Worm (Caenorhabditis elegans) whole organism, L4/young adult: ENCODE data around the gene sru-25.
A peak's percentile ranks its signal among the peaks of the same experiment; 100 is the strongest.

Experiments used
- W03F9.2 ChIP-seq: fragments of 150-350 bp; optimal IDR thresholded peaks from 2 replicates; lab custom pipeline; 2014; ENCODE audit warnings: missing biosample characterization, missing genetic modification characterization
- dao-5 ChIP-seq: sonication (generic microtip); optimal IDR thresholded peaks from 2 replicates; lab custom pipeline; 2016; ENCODE audit warnings: missing genotype, missing genetic modification characterization, moderate library complexity, missing compliant biosample characterization
- him-1 ChIP-seq: sonication (generic microtip); optimal IDR thresholded peaks from 2 replicates; lab custom pipeline; 2016; ENCODE audit warnings: missing genotype, missing genetic modification reagents, missing genetic modification characterization, missing compliant biosample characterization

The sru-25 gene

ce11 chrV:682031-682430, 7.9 kb upstream of the sru-25 start, which contains the start of gene srx-23:
Gene srx-23, plus strand, starts transcription at chrV:682331.
- TF ChIP-seq W03F9.2 (tag; lab: Kevin White, UChicago), result no peak
- no peak for TF ChIP-seq him-1
- TF ChIP-seq dao-5 (tag; lab: Kevin White, UChicago), result no peak

DNA sequence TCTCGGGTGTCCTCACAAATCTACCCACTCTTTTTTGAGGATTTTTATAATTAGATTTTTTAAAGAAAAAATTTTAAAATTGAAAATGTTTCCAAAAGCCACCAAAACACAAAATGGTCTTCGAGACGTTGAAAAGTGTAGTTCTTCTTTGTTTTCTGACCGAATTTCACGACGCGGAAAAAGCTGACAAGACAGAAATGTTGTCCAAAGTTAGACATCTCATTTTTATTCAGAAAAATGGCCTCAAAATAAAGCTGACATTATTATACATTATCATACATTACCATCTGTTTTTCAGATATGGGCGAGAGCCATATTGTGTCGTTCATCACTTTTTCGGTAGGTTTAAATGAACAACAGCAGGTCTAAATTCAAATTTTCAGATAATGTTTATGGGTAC, 5.5 kb upstream of the sru-25 start, which contains the start of gene srx-22:
TSS of gene srx-22 (plus strand) at position 301 of the 400 bp plus-strand sequence.
- no peak for TF ChIP-seq W03F9.2 (tag; lab: Kevin White, UChicago)
- TF ChIP-seq him-1, result no peak
- TF ChIP-seq dao-5 (tag; lab: Kevin White, UChicago), result no peak

DNA sequence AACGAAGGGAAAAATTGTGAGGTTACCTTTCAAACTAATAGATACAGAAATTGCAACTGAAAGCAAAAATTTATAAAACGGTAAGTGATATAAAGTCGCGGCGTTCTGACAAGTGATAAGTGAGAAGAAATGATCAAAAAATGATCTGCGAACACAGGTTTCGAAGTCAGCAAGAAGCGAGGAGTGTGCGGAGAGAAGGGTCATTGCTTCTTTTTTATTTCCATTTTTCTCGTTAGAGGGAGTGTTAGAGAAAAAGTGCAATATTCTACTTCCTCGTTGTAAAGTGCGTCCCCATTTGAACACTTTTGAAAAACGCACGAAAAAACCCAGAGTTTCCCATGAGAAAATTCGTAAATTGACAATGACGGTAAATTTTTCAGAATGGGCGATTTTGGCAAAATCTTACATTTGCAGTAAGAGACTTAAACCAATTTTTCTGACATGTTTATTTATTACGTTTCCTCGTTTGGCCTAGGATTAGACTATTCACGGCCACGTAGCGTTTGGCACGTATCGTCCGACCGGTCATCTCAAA, 2.5 kb upstream of the sru-25 start, which contains the start of the genes fbxa-72 and srx-21:
TSS of gene fbxa-72 (minus strand) at position 204 of the 535 bp plus-strand sequence.
TSS of gene srx-21 (plus strand) at position 485 of the 535 bp plus-strand sequence.
- TF ChIP-seq dao-5 (tag; lab: Kevin White, UChicago), result no peak
- TF ChIP-seq W03F9.2 (tag; lab: Kevin White, UChicago), result peak; percentile 4

- TF ChIP-seq him-1, result no peak
Observed at ce11 chrV:676090-676489, 2.0 kb upstream of the sru-25 start.

DNA sequence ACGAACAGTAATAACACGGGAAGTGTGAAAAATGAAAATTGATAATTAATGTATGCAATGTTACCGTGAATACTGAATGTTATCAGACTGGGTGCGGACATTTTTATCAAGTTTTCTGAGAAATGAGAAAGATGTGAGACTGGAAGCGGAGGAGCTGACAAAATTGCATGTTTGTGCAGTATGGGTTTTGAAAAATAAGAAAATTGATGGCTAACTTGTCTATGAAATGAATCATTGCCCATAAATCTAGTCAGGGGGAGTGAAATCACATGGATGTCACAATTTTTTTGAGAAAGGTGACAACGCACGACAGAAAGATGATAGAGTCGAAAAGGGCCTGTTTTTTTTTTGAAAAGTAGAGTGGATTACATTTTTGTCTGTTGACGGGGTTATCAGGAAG, 2.8 kb downstream of the sru-25 start, which contains the start of gene sru-24:
TSS of gene sru-24 (minus strand) at position 101 of the 400 bp plus-strand sequence.
- TF ChIP-seq W03F9.2 (tag; lab: Kevin White, UChicago) (no peak), him-1 (no peak), dao-5 (tag; lab: Kevin White, UChicago) (no peak)

- no peak for TF ChIP-seq him-1
- no peak for TF ChIP-seq W03F9.2 (tag; lab: Kevin White, UChicago)
Observed at ce11 chrV:667459-667858, 6.7 kb downstream of the sru-25 start, which contains the start of gene nhr-180. Gene nhr-180, minus strand, starts transcription at chrV:667510.

- TF ChIP-seq dao-5 (tag; lab: Kevin White, UChicago), result no peak
- no peak for TF ChIP-seq him-1
- TF ChIP-seq W03F9.2 (tag; lab: Kevin White, UChicago), result no peak
Observed at ce11 chrV:664337-664847, 9.7 kb downstream of the sru-25 start, which contains the start of the genes F31F4.11 and srh-266. Gene F31F4.11, minus strand, starts transcription at chrV:664437. Gene srh-266, plus strand, starts transcription at chrV:664797.

DNA sequence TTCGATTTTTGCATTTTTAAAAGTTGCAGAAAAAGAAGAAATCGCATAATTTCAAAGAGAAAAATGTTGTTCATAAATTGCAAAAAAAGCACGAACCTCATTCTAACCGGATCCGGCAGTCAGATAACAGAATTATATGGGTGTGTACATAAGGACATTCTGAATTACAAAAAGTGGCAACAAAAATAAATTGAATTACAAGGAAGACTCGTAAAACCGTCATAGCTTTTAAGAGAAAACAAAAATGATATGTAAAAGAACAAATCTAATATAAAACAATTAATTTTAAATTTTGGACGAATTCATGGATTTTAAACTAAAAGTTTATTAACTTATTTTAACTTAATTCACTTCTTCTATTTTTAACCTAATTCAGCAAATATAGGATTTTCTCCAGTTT, 13.9 kb downstream of the sru-25 start, which contains the start of gene F31F4.17:
TSS of gene F31F4.17 (minus strand) at position 101 of the 400 bp plus-strand sequence.
- no peak for TF ChIP-seq W03F9.2 (tag; lab: Kevin White, UChicago)
- no peak for TF ChIP-seq dao-5 (tag; lab: Kevin White, UChicago)
- no peak for TF ChIP-seq him-1

ce11 chrV:657678-658077, 16.4 kb downstream of the sru-25 start, which contains the start of gene srh-246:
Gene srh-246, minus strand, starts transcription at chrV:657778.
- no peak for TF ChIP-seq him-1
- TF ChIP-seq W03F9.2 (tag; lab: Kevin White, UChicago), result no peak
- no peak for TF ChIP-seq dao-5 (tag; lab: Kevin White, UChicago)

DNA sequence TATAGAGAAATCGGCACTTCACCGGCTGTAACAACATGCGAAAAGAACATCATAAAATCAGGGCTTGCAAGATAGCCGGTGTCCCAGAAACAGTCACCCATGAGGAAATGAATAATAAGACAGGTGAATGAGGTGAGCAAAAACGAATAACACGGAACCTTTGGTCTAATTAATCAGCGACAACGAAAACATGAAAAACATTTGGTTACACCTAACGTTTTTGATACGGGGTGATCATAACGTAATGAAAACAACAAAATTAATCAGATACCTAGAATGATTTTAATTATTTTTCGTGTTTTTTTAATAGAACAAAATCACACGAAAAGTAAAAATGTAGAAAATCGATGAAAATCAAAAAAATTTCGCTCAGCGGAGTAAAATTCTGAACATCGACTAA, 18.3 kb downstream of the sru-25 start, which contains the start of gene srh-245:
TSS of gene srh-245 (minus strand) at position 101 of the 400 bp plus-strand sequence.
- TF ChIP-seq dao-5 (tag; lab: Kevin White, UChicago) (no peak), W03F9.2 (tag; lab: Kevin White, UChicago) (no peak), him-1 (no peak)

DNA sequence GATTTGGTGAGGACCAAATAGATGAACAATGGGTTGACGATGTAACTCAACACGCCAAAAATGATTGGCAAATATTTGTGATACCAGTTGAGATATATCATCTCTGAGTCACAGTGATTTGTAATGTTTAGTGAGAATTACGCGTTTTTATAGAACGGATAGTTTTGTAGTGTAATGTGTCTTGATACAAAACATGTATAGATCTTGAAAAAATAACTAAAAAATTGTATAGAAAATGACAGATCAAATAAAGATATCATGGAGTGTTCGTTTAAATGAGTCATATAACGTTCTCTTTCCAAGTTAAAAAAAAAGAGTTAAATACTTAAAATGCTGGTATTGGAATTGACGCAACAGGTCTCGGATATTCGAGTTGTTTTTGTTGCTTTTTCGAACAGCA, 19.7 kb downstream of the sru-25 start, which contains the start of gene srj-6:
TSS of gene srj-6 (minus strand) at position 101 of the 400 bp plus-strand sequence.
- TF ChIP-seq dao-5 (tag; lab: Kevin White, UChicago), result no peak
- TF ChIP-seq him-1, result no peak
- no peak for TF ChIP-seq W03F9.2 (tag; lab: Kevin White, UChicago)

DNA sequence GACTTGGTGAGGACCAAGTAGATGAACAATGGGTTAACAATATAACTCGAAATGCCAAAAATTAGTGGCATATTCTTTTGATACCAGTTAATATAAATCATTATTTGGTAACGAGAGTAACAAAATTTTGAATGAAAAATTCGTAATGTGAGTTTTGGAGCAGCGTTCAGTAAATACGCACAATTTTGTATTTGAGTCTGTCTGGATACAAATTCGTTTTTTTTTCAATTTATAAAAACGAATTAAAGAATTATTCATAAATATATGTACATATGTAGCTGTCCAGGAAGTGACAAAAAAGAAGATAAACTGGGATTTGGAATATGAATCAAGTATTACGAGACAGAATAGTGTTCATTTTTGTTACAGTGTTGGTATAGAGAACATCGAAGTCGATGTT, 21.2 kb downstream of the sru-25 start, which contains the start of gene srj-5:
TSS of gene srj-5 (minus strand) at position 101 of the 400 bp plus-strand sequence.
- TF ChIP-seq him-1 (no peak), dao-5 (tag; lab: Kevin White, UChicago) (no peak), W03F9.2 (tag; lab: Kevin White, UChicago) (no peak)

DNA sequence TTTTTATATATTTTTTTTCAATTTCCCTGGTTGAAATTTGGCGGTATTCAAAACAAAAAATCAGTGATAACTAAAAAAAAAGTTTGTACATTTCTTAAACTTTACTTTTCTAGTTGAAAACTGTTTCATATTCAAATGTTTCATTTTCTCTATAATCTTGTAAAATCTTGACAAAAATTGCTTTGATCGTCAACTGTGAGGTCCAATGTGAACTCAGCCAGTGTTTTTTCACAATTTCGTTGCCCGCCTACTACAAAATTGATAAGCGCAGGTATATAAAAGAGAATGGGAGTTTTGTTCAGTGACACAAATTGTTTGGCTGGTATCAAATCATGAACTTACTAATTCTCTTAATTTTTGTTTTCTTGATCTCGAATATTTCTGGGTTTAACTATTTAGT, 27.2 kb downstream of the sru-25 start, which contains the start of gene ugt-42:
TSS of gene ugt-42 (plus strand) at position 301 of the 400 bp plus-strand sequence.
- TF ChIP-seq W03F9.2 (tag; lab: Kevin White, UChicago) (no peak), dao-5 (tag; lab: Kevin White, UChicago) (no peak), him-1 (no peak)

ce11 chrV:646129-646528, 28.0 kb downstream of the sru-25 start, which contains the start of gene F48G7.12:
Gene F48G7.12, minus strand, starts transcription at chrV:646229.
- no peak for TF ChIP-seq dao-5 (tag; lab: Kevin White, UChicago)
- no peak for TF ChIP-seq him-1
- no peak for TF ChIP-seq W03F9.2 (tag; lab: Kevin White, UChicago)
